Fruit fly (Drosophila melanogaster) whole organism: ENCODE data around the gene DnaJ-1.

Experiments used
- CG8478 ChIP-seq: fragments of >200 bp; optimal IDR thresholded peaks from 2 replicates; lab custom pipeline; 2018; ENCODE audit warnings: inconsistent platforms
- psq ChIP-seq: fragments of >200 bp; optimal IDR thresholded peaks from 2 replicates; lab custom pipeline; 2017
- usp ChIP-seq: fragments of >200 bp; optimal IDR thresholded peaks from 2 replicates; lab custom pipeline; 2017; ENCODE audit warnings: missing biosample characterization, missing genetic modification characterization, mixed read lengths

dm6 chr3L:5785237-5786062, 33.5 kb upstream of the DnaJ-1 start:
- TF ChIP-seq CG8478 (lab: Kevin White, UChicago) (no peak), psq (no peak), usp (GFP tag; lab: Kevin White, UChicago) (no peak)
